Fruit fly (Drosophila melanogaster): ENCODE results near the gene CG7878.

dm6 chr3R:8118062-8118461 is 4.5 kb upstream of the CG7878 start:
- TF ChIP-seq CG8301 (tag; optimal IDR thresholded peaks at IDR 0.05) (no peak), Ets98B (GFP tag; IDR thresholded peaks at IDR 0.05) (no peak), fd96Ca (GFP tag; IDR thresholded peaks at IDR 0.05) (no peak), rn (GFP tag; IDR thresholded peaks at IDR 0.05) (no peak), Pif1B (GFP tag; optimal IDR thresholded peaks at IDR 0.05) (no peak), CG13204 (GFP tag; optimal IDR thresholded peaks at IDR 0.05) (no peak), D1 (tag; optimal IDR thresholded peaks at IDR 0.05) (no peak), CG14655 (GFP tag; optimal IDR thresholded peaks at IDR 0.05) (no peak)
